Fruit fly (Drosophila melanogaster) whole organism, embryonic: ENCODE data around the gene CG33679.

ENCODE experiments used
- Abd-B ChIP-seq: fragments of 200-800 bp; sonication (Bioruptor generic); optimal IDR thresholded peaks from 2 replicates; lab custom pipeline; 2018; ENCODE audit warnings: missing biosample characterization, mild to moderate bottlenecking, missing genetic modification characterization, moderate library complexity
- CG15601 ChIP-seq: fragments of 200-800 bp; sonication (Bioruptor generic); optimal IDR thresholded peaks from 3 replicates; lab custom pipeline; 2019; ENCODE audit warnings: missing biosample characterization, mild to moderate bottlenecking, missing genetic modification characterization, moderate library complexity
- CG7839 ChIP-seq: fragments of 200-800 bp; sonication (Bioruptor generic); optimal IDR thresholded peaks from 3 replicates; lab custom pipeline; 2018; ENCODE audit warnings: missing biosample characterization, mild to moderate bottlenecking, missing genetic modification characterization, moderate library complexity
- Lim3 ChIP-seq: fragments of 200-800 bp; sonication (Bioruptor generic); IDR thresholded peaks from 2 replicates; pipeline ENCODE4 v1.3.6; 2022; ENCODE audit warnings: missing biosample characterization, missing genetic modification characterization
- NC2α ChIP-seq: fragments of 200-800 bp; sonication (Bioruptor generic); optimal IDR thresholded peaks from 2 replicates; lab custom pipeline; 2016; ENCODE audit warnings: missing biosample characterization, missing genetic modification characterization
- crol ChIP-seq: fragments of 200-800 bp; sonication (Bioruptor generic); IDR thresholded peaks from 2 replicates; pipeline ENCODE4 v1.3.6; 2022; ENCODE audit warnings: missing biosample characterization, missing genetic modification characterization
- hbn ChIP-seq: fragments of 200-800 bp; sonication (Bioruptor generic); IDR thresholded peaks from 2 replicates; pipeline ENCODE4 v1.3.6; 2022; ENCODE audit warnings: missing biosample characterization, missing genetic modification characterization; ENCODE audit not compliant: partially characterized antibody
- kah ChIP-seq: fragments of 200-800 bp; sonication (Bioruptor generic); optimal IDR thresholded peaks from 2 replicates; lab custom pipeline; 2018; ENCODE audit warnings: missing biosample characterization, mild to moderate bottlenecking, missing genetic modification characterization
- lola ChIP-seq, 3 experiments: fragments of >200 bp in 2 of 3; fragments of 200-800 bp in 1 of 3; sonication (Bioruptor generic) in 1 of 3; optimal IDR thresholded peaks; 2 replicates each; lab custom pipeline; 2017 to 2019; ENCODE audit warnings: missing biosample characterization in 3 of 3, missing genetic modification characterization in 3 of 3, mild to moderate bottlenecking in 1 of 3, moderate library complexity in 1 of 3

dm6 chr2L:15031650-15032049, 26.5 kb upstream of the CG33679 start, which contains the start of gene CG31832:
- TF ChIP-seq crol (no peak), NC2α (no peak), hbn (no peak), kah (GFP tag; lab: Kevin White, UChicago) (no peak), Abd-B (GFP tag; lab: Kevin White, UChicago) (no peak), lola (GFP tag; optimal IDR thresholded peaks at IDR 0.05; lab: Kevin White, UChicago) (no peak), CG15601 (tag; lab: Kevin White, UChicago) (no peak), CG7839 (tag; lab: Kevin White, UChicago) (no peak), Lim3 (GFP tag; lab: Robert Waterston, UW) (no peak)
